Fruit fly (Drosophila melanogaster) whole organism, embryonic: Measurements from ENCODE around the gene CG31515.
A peak's percentile ranks its signal among the peaks of the same experiment; 100 is the strongest.

ENCODE experiments used
- BtbVII ChIP-seq: fragments of 200-800 bp; sonication (Bioruptor generic); optimal IDR thresholded peaks from 3 replicates; lab custom pipeline; 2017; ENCODE audit warnings: missing biosample characterization, mild to moderate bottlenecking, missing genetic modification characterization
- C15 ChIP-seq: fragments of 200-800 bp; sonication (Bioruptor generic); IDR thresholded peaks from 3 replicates; pipeline ENCODE4 v1.3.6; 2022; ENCODE audit warnings: missing biosample characterization, missing genetic modification characterization
- CG15479 ChIP-seq: fragments of 200-800 bp; sonication (Bioruptor generic); optimal IDR thresholded peaks from 3 replicates; lab custom pipeline; 2019; ENCODE audit warnings: missing biosample characterization, mild to moderate bottlenecking, missing genetic modification characterization, moderate library complexity
- CG18262 ChIP-seq: fragments of 200-800 bp; optimal IDR thresholded peaks from 3 replicates; lab custom pipeline; 2019; ENCODE audit warnings: missing biosample characterization, mild to moderate bottlenecking, missing genetic modification characterization, moderate library complexity
- CG1832 ChIP-seq: fragments of 200-800 bp; sonication (Bioruptor generic); optimal IDR thresholded peaks from 2 replicates; lab custom pipeline; 2017; ENCODE audit warnings: missing biosample characterization, mild to moderate bottlenecking, missing genetic modification characterization, inconsistent platforms
- CG18476 ChIP-seq: fragments of 200-800 bp; sonication (Bioruptor generic); optimal IDR thresholded peaks from 2 replicates; lab custom pipeline; 2016; ENCODE audit warnings: missing biosample characterization, mild to moderate bottlenecking, missing genetic modification characterization
- CG4424 ChIP-seq: fragments of 200-800 bp; sonication (Bioruptor generic); optimal IDR thresholded peaks from 3 replicates; lab custom pipeline; 2016; ENCODE audit warnings: missing biosample characterization, missing genetic modification characterization
- CkIIα-i1 ChIP-seq: fragments of 200-800 bp; sonication (Bioruptor generic); IDR thresholded peaks from 2 replicates; pipeline ENCODE4 v1.3.6; 2022; ENCODE audit warnings: missing biosample characterization, missing genetic modification characterization
- Dll ChIP-seq: fragments of 200-800 bp; sonication (Bioruptor generic); IDR thresholded peaks from 4 replicates; pipeline ENCODE4 v1.3.6; 2022; ENCODE audit warnings: missing biosample characterization, missing genetic modification characterization; ENCODE audit not compliant: partially characterized antibody
- Dref ChIP-seq: fragments of 200-800 bp; sonication (Bioruptor generic); IDR thresholded peaks from 2 replicates; pipeline ENCODE4 v1.3.6; 2022; ENCODE audit warnings: missing biosample characterization, missing genetic modification characterization
- Drgx ChIP-seq: fragments of 200-800 bp; sonication (Bioruptor generic); IDR thresholded peaks from 2 replicates; pipeline ENCODE4 v1.3.6; 2022; ENCODE audit warnings: missing biosample characterization, missing genetic modification characterization
- Mrtf ChIP-seq: fragments of 200-800 bp; sonication (Bioruptor generic); IDR thresholded peaks from 3 replicates; pipeline ENCODE4 v1.3.6; 2022; ENCODE audit warnings: missing biosample characterization, missing genetic modification characterization
- Nf-YB ChIP-seq: fragments of 200-800 bp; sonication (Bioruptor generic); optimal IDR thresholded peaks from 3 replicates; lab custom pipeline; 2019; ENCODE audit warnings: missing biosample characterization, mild to moderate bottlenecking, missing genetic modification characterization, moderate library complexity
- Trl ChIP-seq, 3 experiments: fragments of >200 bp in 2 of 3; fragments of 200-800 bp in 1 of 3; sonication (Bioruptor generic) in 1 of 3; optimal IDR thresholded peaks; 2 replicates in 1 of 3; 3 replicates in 2 of 3; lab custom pipeline; 2016 to 2017; ENCODE audit warnings: missing biosample characterization in 1 of 3, missing genetic modification characterization in 1 of 3
- ato ChIP-seq: fragments of 200-800 bp; sonication (Bioruptor generic); IDR thresholded peaks from 2 replicates; pipeline ENCODE4 v1.3.6; 2022; ENCODE audit warnings: missing biosample characterization, missing genetic modification characterization; ENCODE audit not compliant: partially characterized antibody
- cg ChIP-seq: fragments of 200-800 bp; sonication (Bioruptor generic); optimal IDR thresholded peaks from 3 replicates; lab custom pipeline; 2019; ENCODE audit warnings: missing biosample characterization, mild to moderate bottlenecking, missing genetic modification characterization, moderate library complexity
- dm ChIP-seq: fragments of 200-800 bp; sonication (Bioruptor generic); optimal IDR thresholded peaks from 3 replicates; lab custom pipeline; 2016; ENCODE audit warnings: missing biosample characterization, missing genetic modification characterization
- dmrt99B ChIP-seq: fragments of 200-800 bp; sonication (Bioruptor generic); optimal IDR thresholded peaks from 2 replicates; lab custom pipeline; 2018; ENCODE audit warnings: missing biosample characterization, mild to moderate bottlenecking, missing genetic modification characterization, moderate library complexity
- exex ChIP-seq: fragments of 200-800 bp; sonication (Bioruptor generic); optimal IDR thresholded peaks from 4 replicates; lab custom pipeline; 2018; ENCODE audit warnings: missing biosample characterization, mild to moderate bottlenecking, missing genetic modification characterization, moderate library complexity
- fd102C ChIP-seq: fragments of 200-800 bp; sonication (Bioruptor generic); optimal IDR thresholded peaks from 2 replicates; lab custom pipeline; 2018; ENCODE audit warnings: missing biosample characterization, mild to moderate bottlenecking, missing genetic modification characterization, moderate library complexity
- grau ChIP-seq: fragments of 200-800 bp; optimal IDR thresholded peaks from 3 replicates; lab custom pipeline; 2019; ENCODE audit warnings: missing biosample characterization, mild to moderate bottlenecking, missing genetic modification characterization, moderate library complexity
- insv ChIP-seq, 2 experiments: fragments of 200-800 bp; sonication (Bioruptor generic); optimal IDR thresholded peaks; 3 replicates each; lab custom pipeline; 2016 to 2018; ENCODE audit warnings: missing biosample characterization in 2 of 2, missing genetic modification characterization in 2 of 2
- kni ChIP-seq: fragments of 200-800 bp; sonication (Bioruptor generic); optimal IDR thresholded peaks from 3 replicates; lab custom pipeline; 2017; ENCODE audit warnings: mild to moderate bottlenecking, missing biosample characterization, missing genetic modification reagents, missing genetic modification characterization
- lab ChIP-seq: fragments of 200-800 bp; sonication (Bioruptor generic); optimal IDR thresholded peaks from 3 replicates; lab custom pipeline; 2017; ENCODE audit warnings: missing biosample characterization, missing genetic modification characterization, mild to moderate bottlenecking, moderate library complexity, missing genetic modification reagents
- lbe ChIP-seq: fragments of 200-800 bp; sonication (Bioruptor generic); optimal IDR thresholded peaks from 2 replicates; lab custom pipeline; 2016; ENCODE audit warnings: missing biosample characterization, mild to moderate bottlenecking, missing genetic modification characterization
- mirr ChIP-seq: fragments of 200-800 bp; sonication (Bioruptor generic); optimal IDR thresholded peaks from 3 replicates; lab custom pipeline; 2018; ENCODE audit warnings: missing biosample characterization, mild to moderate bottlenecking, missing genetic modification characterization
- org-1 ChIP-seq: fragments of 200-800 bp; sonication (Bioruptor generic); optimal IDR thresholded peaks from 2 replicates; lab custom pipeline; 2017; ENCODE audit warnings: missing biosample characterization, missing genetic modification characterization
- otp ChIP-seq: fragments of 200-800 bp; sonication (Bioruptor generic); IDR thresholded peaks from 3 replicates; pipeline ENCODE4, ENCODE4 v1.3.6; 2022; ENCODE audit warnings: missing biosample characterization, missing genetic modification characterization
- prd ChIP-seq, 3 experiments: fragments of >200 bp in 2 of 3; fragments of 200-800 bp in 1 of 3; sonication (Bioruptor generic) in 1 of 3; optimal IDR thresholded peaks in 2 of 3; IDR thresholded peaks in 1 of 3; 2 replicates in 2 of 3; 3 replicates in 1 of 3; pipeline versions ENCODE4 v1.3.6 to Lab custom; 2017 to 2022; ENCODE audit warnings: missing biosample characterization in 1 of 3, missing genetic modification characterization in 1 of 3
- pros ChIP-seq: fragments of 200-800 bp; sonication (Bioruptor generic); optimal IDR thresholded peaks from 3 replicates; lab custom pipeline; 2019; ENCODE audit warnings: missing biosample characterization, mild to moderate bottlenecking, missing genetic modification characterization, moderate library complexity
- rib ChIP-seq: fragments of 200-800 bp; sonication (Bioruptor generic); IDR thresholded peaks from 2 replicates; pipeline ENCODE4 v1.3.6; 2022; ENCODE audit warnings: missing biosample characterization, missing genetic modification characterization
- sens ChIP-seq: fragments of 200-800 bp; sonication (Bioruptor generic); peaks from one replicate; lab custom pipeline; 2016; ENCODE audit warnings: missing biosample characterization, missing genetic modification characterization
- sisA ChIP-seq: fragments of 200-800 bp; sonication (Bioruptor generic); IDR thresholded peaks from 2 replicates; pipeline ENCODE4 v1.3.6; 2022; ENCODE audit warnings: missing biosample characterization, missing genetic modification characterization
- vvl ChIP-seq: fragments of 200-800 bp; sonication (Bioruptor generic); IDR thresholded peaks from 2 replicates; pipeline ENCODE4 v1.3.6; 2022; ENCODE audit warnings: missing biosample characterization, missing genetic modification characterization
- zf30C ChIP-seq: fragments of 200-800 bp; sonication (Bioruptor generic); optimal IDR thresholded peaks from 3 replicates; lab custom pipeline; 2018; ENCODE audit warnings: missing biosample characterization, mild to moderate bottlenecking, missing genetic modification characterization

Gene CG31515

DNA sequence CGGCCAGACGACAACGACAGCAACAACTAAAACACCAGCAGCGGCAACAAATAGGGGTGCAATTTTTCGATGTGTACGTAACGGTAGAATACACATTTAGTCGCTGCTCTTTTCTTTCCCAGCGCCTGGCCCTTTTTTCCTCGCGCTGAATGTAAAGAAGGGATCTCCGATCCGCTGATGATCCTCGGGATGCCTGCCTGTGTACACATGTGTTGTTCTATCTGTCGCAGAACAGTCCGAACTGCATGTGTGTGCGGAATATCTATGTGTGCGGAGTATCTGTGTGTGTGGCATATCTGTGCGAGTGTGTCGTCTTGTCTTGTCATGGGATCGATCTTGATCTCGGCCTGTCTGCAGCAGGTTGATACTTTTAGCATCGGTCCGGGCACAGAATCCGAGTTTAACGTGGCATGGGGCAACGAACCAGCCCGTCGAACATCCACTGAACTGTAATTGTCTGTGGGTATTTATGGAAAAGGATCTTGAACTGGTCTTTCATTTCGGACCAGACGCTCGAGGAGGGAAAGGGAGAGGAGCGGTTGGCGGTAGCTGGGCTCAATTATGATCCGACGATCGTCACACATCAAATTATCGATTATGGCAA is 44.9 kb downstream of the CG31515 start (continued):
- TF ChIP-seq ato (GFP tag; lab: Robert Waterston, UW) (no peak), sisA (no peak), dmrt99B (tag; lab: Kevin White, UChicago) (no peak), grau (tag; lab: Kevin White, UChicago) (no peak), CG18262 (tag; lab: Kevin White, UChicago) (no peak), CkIIα-i1 (GFP tag; lab: Robert Waterston, UW) (no peak), C15 (GFP tag; lab: Robert Waterston, UW) (no peak), cg (peak; percentile 78), Mrtf (GFP tag; lab: Robert Waterston, UW) (no peak), zf30C (GFP tag; lab: Kevin White, UChicago) (peak; percentile 87), rib (GFP tag; lab: Robert Waterston, UW) (no peak), Trl (optimal IDR thresholded peaks at IDR 0.05; lab: Kevin White, UChicago) (no peak), Trl (GFP tag; optimal IDR thresholded peaks at IDR 0.05; lab: Kevin White, UChicago) (no peak), CG4424 (no peak), Dref (GFP tag; lab: Robert Waterston, UW) (no peak), org-1 (no peak), CG18476 (GFP tag; lab: Kevin White, UChicago) (no peak), pros (peak; percentile 88)
- TF ChIP-seq, all 482 proteins: peak for 17

DNA sequence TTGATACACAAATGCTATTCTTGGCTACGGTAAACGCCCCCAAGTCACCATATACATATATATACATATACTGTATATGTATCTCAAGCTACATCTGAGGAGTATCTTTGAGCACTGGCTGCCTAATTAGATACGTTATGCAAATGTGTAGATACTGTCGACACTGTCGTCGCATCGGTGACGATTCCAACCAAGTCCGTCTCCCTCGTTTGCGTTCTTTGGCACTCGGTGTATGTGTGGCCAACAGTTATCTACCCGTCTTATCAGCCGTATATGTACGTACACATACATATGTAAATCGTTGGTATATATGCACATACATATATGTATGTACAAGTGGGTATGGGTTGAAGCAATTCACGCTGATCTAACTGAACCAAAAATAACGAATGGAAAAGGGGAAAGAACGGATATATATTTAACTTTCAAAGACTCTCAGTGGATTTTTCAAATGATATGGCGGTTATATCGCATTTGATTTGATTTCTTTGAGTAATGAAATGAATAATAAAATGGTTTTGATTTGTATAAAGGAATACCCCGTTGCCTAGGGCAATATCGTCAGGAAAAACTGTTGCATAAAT is 46.8 kb downstream of the CG31515 start:
- peak; percentile 53 for TF ChIP-seq exex
- TF ChIP-seq Dll (GFP tag; lab: Robert Waterston, UW), result no peak
- no peak for TF ChIP-seq Drgx (GFP tag; lab: Robert Waterston, UW)
- peak; percentile 60 for TF ChIP-seq CG15479
- peak; percentile 18 for TF ChIP-seq lab (GFP tag; lab: Kevin White, UChicago)
- peak; percentile 50 for TF ChIP-seq cg
- peak; percentile 46 for TF ChIP-seq mirr (GFP tag; lab: Kevin White, UChicago)
- TF ChIP-seq CG1832, result no peak
- TF ChIP-seq insv (GFP tag; optimal IDR thresholded peaks at IDR 0.05; lab: Kevin White, UChicago), result no peak
- TF ChIP-seq vvl (GFP tag; lab: Robert Waterston, UW), result peak; percentile 58; the same call in 1 of the 2 replicates
- no peak for TF ChIP-seq prd (optimal IDR thresholded peaks at IDR 0.05; lab: Kevin White, UChicago)
- TF ChIP-seq prd (GFP tag; IDR thresholded peaks at IDR 0.05; lab: Robert Waterston, UW), result no peak
- no peak for TF ChIP-seq dm
- no peak for TF ChIP-seq BtbVII (GFP tag; lab: Kevin White, UChicago)
- TF ChIP-seq lbe, result no peak
- TF ChIP-seq, all 482 proteins: peak for 6

DNA sequence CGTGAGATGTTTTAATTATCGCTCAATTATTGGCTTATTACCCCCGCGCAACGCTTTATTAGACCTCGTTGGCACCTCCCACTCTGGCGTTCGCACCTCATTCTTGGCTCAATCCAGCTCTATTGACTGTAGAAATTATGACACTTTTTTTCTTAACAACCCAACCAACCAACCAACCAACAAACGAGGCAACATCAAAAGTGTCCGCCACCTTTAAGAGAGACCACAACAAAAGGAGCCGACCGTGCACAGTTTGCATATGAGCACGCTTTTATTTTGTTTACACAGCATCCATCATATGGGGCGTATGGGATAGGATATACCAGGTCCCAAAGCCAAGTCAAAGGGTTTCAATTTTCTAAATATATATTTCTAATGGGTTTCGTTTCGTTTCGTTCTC is 48.1 kb downstream of the CG31515 start:
- TF ChIP-seq fd102C (GFP tag; lab: Kevin White, UChicago) (no peak), otp (GFP tag; lab: Robert Waterston, UW) (0 out of 3 replicates have a peak, but pooled peaks have one; percentile 52), kni (peak; percentile 66), sens (peak; percentile 56), Nf-YB (GFP tag; lab: Kevin White, UChicago) (peak; percentile 6)
- TF ChIP-seq, all 482 proteins: peak for 4
